Worm (Caenorhabditis elegans): ENCODE measurements around the gene ilkp-1.

The ilkp-1 gene

DNA sequence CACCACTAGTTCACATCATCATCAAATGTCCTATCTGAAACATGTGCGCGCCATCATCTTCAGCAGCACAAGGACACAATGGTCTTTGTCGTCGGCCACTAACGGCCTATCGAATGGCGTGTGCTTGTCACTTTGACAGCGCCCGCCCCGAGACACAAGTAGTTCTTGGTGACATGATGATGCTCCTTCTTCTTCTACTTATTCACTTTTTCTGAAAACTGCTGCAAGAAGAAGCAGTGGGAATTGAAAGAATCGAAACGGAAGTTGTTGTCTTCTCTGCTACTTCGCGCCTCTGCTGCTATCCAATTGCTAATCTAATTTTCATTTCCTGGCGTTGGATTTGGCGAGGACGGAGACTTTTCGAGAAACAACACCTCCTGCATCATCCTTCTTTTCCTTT, 45.7 kb upstream of the ilkp-1 start:
- no peak for TF ChIP-seq sma-3 (GFP tag; optimal IDR thresholded peaks at IDR 0.05)
- peak; percentile 2 for TF ChIP-seq lin-39 (tag; optimal IDR thresholded peaks at IDR 0.05)
- TF ChIP-seq nhr-129 (tag; optimal IDR thresholded peaks at IDR 0.05) = peak; percentile 6

DNA sequence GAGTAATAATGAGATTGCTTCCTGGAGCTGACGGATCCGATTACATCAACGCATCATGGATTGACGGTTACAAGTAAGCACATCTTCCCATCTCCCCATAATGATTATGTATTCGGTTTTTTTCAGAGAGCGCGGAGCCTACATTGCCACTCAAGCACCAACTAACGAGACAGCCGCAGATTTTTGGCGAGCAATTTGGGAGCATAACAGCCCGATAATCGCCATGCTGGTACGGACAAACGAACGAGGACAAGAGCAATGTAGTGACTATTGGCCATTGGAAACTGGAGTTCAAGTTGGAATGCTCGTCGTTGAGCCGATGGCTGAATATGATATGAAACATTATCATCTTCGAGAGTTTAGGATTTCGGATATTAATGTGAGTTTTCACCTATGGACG, 39.1 kb upstream of the ilkp-1 start:
- TF ChIP-seq peb-1 (tag; optimal IDR thresholded peaks at IDR 0.05) (no peak), nhr-25 (tag; optimal IDR thresholded peaks at IDR 0.05) (no peak), unc-62 (GFP tag; optimal IDR thresholded peaks at IDR 0.05) (no peak)

DNA sequence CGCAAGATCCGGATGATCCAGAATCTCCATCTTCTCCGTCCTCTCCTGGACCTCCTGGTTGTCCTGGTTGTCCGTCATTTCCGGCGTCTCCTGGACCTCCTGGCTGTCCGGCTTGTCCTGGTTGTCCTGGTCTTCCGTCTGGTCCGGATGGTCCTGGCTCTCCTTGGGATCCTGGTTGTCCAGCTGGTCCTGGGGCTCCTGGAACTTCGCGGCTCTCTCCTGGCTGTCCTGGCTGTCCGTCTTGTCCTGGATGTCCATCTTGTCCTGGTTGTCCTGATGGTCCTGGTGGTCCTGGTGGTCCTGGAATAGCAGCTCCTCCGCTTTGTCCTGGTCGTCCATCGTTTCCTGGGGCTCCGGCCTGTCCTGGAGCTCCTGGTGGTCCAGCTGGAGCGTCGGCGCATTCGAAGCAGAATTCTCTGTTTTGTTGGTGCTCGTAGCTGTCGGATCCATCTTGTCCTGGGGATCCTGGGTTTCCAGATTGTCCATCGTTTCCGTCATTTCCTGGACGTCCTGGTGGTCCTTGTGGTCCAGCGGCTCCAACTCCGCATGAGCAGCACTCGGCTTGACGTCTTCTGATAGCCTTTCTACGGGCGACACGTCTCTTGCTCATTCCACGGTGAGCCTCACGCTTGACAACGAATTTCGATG, 37.4 kb upstream of the ilkp-1 start:
- TF ChIP-seq zag-1 (tag; optimal IDR thresholded peaks at IDR 0.05) (no peak), ceh-82 (tag; optimal IDR thresholded peaks at IDR 0.05) (no peak), mdl-1 (tag; optimal IDR thresholded peaks at IDR 0.05) (no peak), unc-62 (GFP tag; optimal IDR thresholded peaks at IDR 0.05) (no peak), lsy-2 (tag; optimal IDR thresholded peaks at IDR 0.05) (no peak), nhr-129 (tag; optimal IDR thresholded peaks at IDR 0.05) (no peak), dmd-4 (tag; optimal IDR thresholded peaks at IDR 0.05) (no peak), snpc-4 (tag; optimal IDR thresholded peaks at IDR 0.05) (no peak), lin-39 (tag; optimal IDR thresholded peaks at IDR 0.05) (no peak), C34F6.9 (tag; optimal IDR thresholded peaks at IDR 0.05) (no peak)

DNA sequence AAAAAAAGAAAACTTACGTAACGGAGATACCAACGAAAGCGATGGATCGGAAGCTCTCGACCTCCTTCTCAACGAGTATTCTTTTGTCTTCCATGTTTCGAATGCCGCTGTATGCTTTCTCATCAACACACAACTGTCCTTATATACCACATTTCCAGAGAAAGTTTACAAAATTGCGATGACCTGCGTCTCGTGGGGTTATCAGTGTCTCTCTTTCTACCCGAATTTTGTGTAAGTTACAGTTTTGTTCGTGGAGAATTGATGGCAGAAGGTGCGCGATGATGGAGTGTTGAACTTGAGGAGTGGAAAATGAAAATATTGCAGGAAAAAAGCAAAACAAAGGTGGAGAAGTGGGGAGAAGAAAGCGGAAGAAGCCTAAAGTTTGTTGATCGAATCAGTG, 36.4 kb upstream of the ilkp-1 start, which contains the start of gene col-81:
col-81 (minus strand) TSS at position 101 of the 400 bp plus-strand sequence.
- no peak for TF ChIP-seq gmeb-1 (tag; optimal IDR thresholded peaks at IDR 0.05)
- no peak for TF ChIP-seq egl-27 (tag; optimal IDR thresholded peaks at IDR 0.05)
- no peak for TF ChIP-seq Y55F3AM.14 (GFP tag; optimal IDR thresholded peaks at IDR 0.05)
- TF ChIP-seq peb-1 (tag; optimal IDR thresholded peaks at IDR 0.05) = no peak
- TF ChIP-seq nhr-237 (tag; optimal IDR thresholded peaks at IDR 0.05) = no peak
- no peak for TF ChIP-seq mdl-1 (tag; optimal IDR thresholded peaks at IDR 0.05)
- no peak for TF ChIP-seq dmd-4 (tag; optimal IDR thresholded peaks at IDR 0.05)
- TF ChIP-seq ceh-16 (tag; optimal IDR thresholded peaks at IDR 0.05) = no peak
- TF ChIP-seq nhr-77 (tag; optimal IDR thresholded peaks at IDR 0.05) = no peak
- no peak for TF ChIP-seq sma-9 (GFP tag; optimal IDR thresholded peaks at IDR 0.05)
- no peak for TF ChIP-seq sma-9 (tag; optimal IDR thresholded peaks at IDR 0.05)
- TF ChIP-seq ztf-11 (tag; optimal IDR thresholded peaks at IDR 0.05) = no peak
- no peak for TF ChIP-seq snpc-4 (tag; optimal IDR thresholded peaks at IDR 0.05)
- TF ChIP-seq mbf-1 (tag; optimal IDR thresholded peaks at IDR 0.05) = no peak
- TF ChIP-seq ceh-82 (tag; optimal IDR thresholded peaks at IDR 0.05) = no peak
- TF ChIP-seq R02D3.7 (tag; optimal IDR thresholded peaks at IDR 0.05) = no peak
- no peak for TF ChIP-seq nhr-11 (tag; optimal IDR thresholded peaks at IDR 0.05)
- no peak for TF ChIP-seq nhr-129 (tag; optimal IDR thresholded peaks at IDR 0.05)
- no peak for TF ChIP-seq nhr-21 (tag; optimal IDR thresholded peaks at IDR 0.05)
- TF ChIP-seq ama-1 (optimal IDR thresholded peaks at IDR 0.05) = no peak

DNA sequence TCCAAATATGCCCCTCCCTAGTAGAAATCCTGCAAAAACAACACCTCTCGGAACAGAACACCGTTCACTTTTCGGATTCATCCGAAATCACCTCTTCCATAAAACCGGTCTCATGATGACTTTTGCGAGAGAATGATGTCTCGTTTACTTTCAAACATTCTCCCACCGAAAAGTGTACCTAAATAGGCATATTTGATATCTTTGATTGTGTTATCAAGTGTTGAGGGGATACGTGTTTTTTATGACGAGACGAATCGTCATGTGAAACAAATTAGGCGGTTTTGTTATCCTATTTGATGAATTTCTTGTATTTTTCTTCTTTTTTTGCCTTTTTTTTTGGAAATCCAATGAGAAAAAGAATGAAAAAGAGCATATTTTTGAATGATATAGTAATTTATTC, 34.8 kb upstream of the ilkp-1 start:
- TF ChIP-seq ama-1 (optimal IDR thresholded peaks at IDR 0.05) (peak; percentile 51), blmp-1 (tag; optimal IDR thresholded peaks at IDR 0.05; ENCODE audit: insufficient read depth) (no peak), nhr-25 (tag; optimal IDR thresholded peaks at IDR 0.05) (peak; percentile 73)

DNA sequence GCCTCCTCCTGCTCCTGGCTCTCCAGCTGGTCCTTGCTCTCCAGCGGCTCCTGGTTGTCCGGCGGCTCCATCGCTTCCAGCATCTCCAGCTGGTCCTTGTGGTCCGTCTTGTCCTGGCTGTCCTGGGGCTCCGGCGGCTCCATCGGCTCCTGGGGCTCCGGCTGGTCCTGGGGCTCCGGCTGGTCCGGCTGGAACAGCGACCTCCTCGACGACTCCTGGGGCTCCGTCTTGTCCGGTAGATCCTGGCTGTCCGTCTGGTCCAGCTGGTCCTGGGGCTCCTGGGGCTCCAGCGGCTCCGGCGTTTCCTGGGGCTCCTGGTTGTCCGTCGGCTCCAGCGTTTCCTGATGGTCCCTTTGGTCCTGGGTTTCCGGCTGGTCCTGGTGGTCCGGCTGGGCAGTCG, 34.3 kb upstream of the ilkp-1 start:
- no peak for TF ChIP-seq snpc-4 (tag; optimal IDR thresholded peaks at IDR 0.05)
- TF ChIP-seq mbf-1 (tag; optimal IDR thresholded peaks at IDR 0.05) = no peak
- no peak for TF ChIP-seq alr-1 (tag; optimal IDR thresholded peaks at IDR 0.05)
- no peak for TF ChIP-seq mab-5 (tag; optimal IDR thresholded peaks at IDR 0.05)
- TF ChIP-seq peb-1 (tag; optimal IDR thresholded peaks at IDR 0.05) = no peak
- no peak for TF ChIP-seq elt-3 (tag; optimal IDR thresholded peaks at IDR 0.05)
- no peak for TF ChIP-seq crh-2 (tag; optimal IDR thresholded peaks at IDR 0.05)
- TF ChIP-seq sma-9 (GFP tag; optimal IDR thresholded peaks at IDR 0.05) = no peak
- no peak for TF ChIP-seq sma-9 (tag; optimal IDR thresholded peaks at IDR 0.05)
- TF ChIP-seq nhr-23 (tag; optimal IDR thresholded peaks at IDR 0.05) = no peak
- TF ChIP-seq ztf-11 (tag; optimal IDR thresholded peaks at IDR 0.05) = no peak
- no peak for TF ChIP-seq nhr-25 (tag; optimal IDR thresholded peaks at IDR 0.05)
- no peak for TF ChIP-seq ztf-4 (tag; optimal IDR thresholded peaks at IDR 0.05)
- no peak for TF ChIP-seq mdl-1 (tag; optimal IDR thresholded peaks at IDR 0.05)
- no peak for TF ChIP-seq nhr-77 (tag; optimal IDR thresholded peaks at IDR 0.05)
- TF ChIP-seq lin-13 (GFP tag; optimal IDR thresholded peaks at IDR 0.05) = no peak
- TF ChIP-seq F13H6.1 (tag; optimal IDR thresholded peaks at IDR 0.05) = no peak
- no peak for TF ChIP-seq ceh-16 (tag; optimal IDR thresholded peaks at IDR 0.05)
